Fruit fly (Drosophila melanogaster): ENCODE results near the gene RhoGAP16F.

The RhoGAP16F gene

dm6 chrX:18090333-18090732 is 2.6 kb upstream of the RhoGAP16F start, which contains the start of gene Swt1 (continued):
- TF ChIP-seq dysf (GFP tag; IDR thresholded peaks at IDR 0.05): no peak
- no peak for TF ChIP-seq vfl (GFP tag; optimal IDR thresholded peaks at IDR 0.05)
- TF ChIP-seq kah (GFP tag; optimal IDR thresholded peaks at IDR 0.05): no peak
- TF ChIP-seq sob (GFP tag; IDR thresholded peaks at IDR 0.05): no peak
- no peak for TF ChIP-seq cato (GFP tag; optimal IDR thresholded peaks at IDR 0.05; ENCODE audit: borderline replicate concordance)
- peak; percentile 94 for TF ChIP-seq CG34224 (GFP tag; IDR thresholded peaks at IDR 0.05; ENCODE audit: partially characterized antibody)
- TF ChIP-seq fd3F (GFP tag; optimal IDR thresholded peaks at IDR 0.05): no peak
- TF ChIP-seq CG10979 (tag; optimal IDR thresholded peaks at IDR 0.05): no peak
- peak; percentile 28; the same call in 1 of the 4 replicates for TF ChIP-seq chinmo (GFP tag; IDR thresholded peaks at IDR 0.05; ENCODE audit: partially characterized antibody)
- TF ChIP-seq Atf6 (GFP tag; IDR thresholded peaks at IDR 0.05): no peak
- TF ChIP-seq Hr51 (GFP tag; optimal IDR thresholded peaks at IDR 0.05): no peak
- peak; percentile 65 for TF ChIP-seq MBD-R2 (GFP tag; IDR thresholded peaks at IDR 0.05)
- TF ChIP-seq row (GFP tag; IDR thresholded peaks at IDR 0.05): peak; percentile 72
- peak; percentile 16 for TF ChIP-seq CG14710 (tag; optimal IDR thresholded peaks at IDR 0.05)
- TF ChIP-seq CG42726 (GFP tag; IDR thresholded peaks at IDR 0.05; ENCODE audit: partially characterized antibody): peak; percentile 85; the same call in 1 of the 2 replicates
- no peak for TF ChIP-seq Sox102F (GFP tag; optimal IDR thresholded peaks at IDR 0.05)
- peak; percentile 32 for TF ChIP-seq stwl (tag; optimal IDR thresholded peaks at IDR 0.05)
- no peak for TF ChIP-seq ind (GFP tag; optimal IDR thresholded peaks at IDR 0.05)
- TF ChIP-seq scrt (GFP tag; optimal IDR thresholded peaks at IDR 0.05): no peak
- peak; percentile 78 for TF ChIP-seq ato (GFP tag; IDR thresholded peaks at IDR 0.05; ENCODE audit: partially characterized antibody)
- peak; percentile 92 for TF ChIP-seq bbx (GFP tag; IDR thresholded peaks at IDR 0.05; ENCODE audit: partially characterized antibody)
- no peak for TF ChIP-seq fd96Cb (tag; optimal IDR thresholded peaks at IDR 0.05)
- peak; percentile 89 for TF ChIP-seq sna (GFP tag; IDR thresholded peaks at IDR 0.05; ENCODE audit: partially characterized antibody)
- TF ChIP-seq nerfin-2 (GFP tag; IDR thresholded peaks at IDR 0.05; ENCODE audit: partially characterized antibody): peak; percentile 75
- TF ChIP-seq Dll (GFP tag; IDR thresholded peaks at IDR 0.05; ENCODE audit: partially characterized antibody): peak; percentile 93
- TF ChIP-seq Dbx (GFP tag; IDR thresholded peaks at IDR 0.05): peak; percentile 36; the same call in 1 of the 3 replicates
- TF ChIP-seq zf30C (GFP tag; optimal IDR thresholded peaks at IDR 0.05): no peak
- no peak for TF ChIP-seq disco-r (GFP tag; optimal IDR thresholded peaks at IDR 0.05)
- TF ChIP-seq Hr78 (GFP tag; optimal IDR thresholded peaks at IDR 0.05): no peak
- peak; percentile 91 for TF ChIP-seq Opbp (GFP tag; IDR thresholded peaks at IDR 0.05; ENCODE audit: partially characterized antibody)
- no peak for TF ChIP-seq CG10565 (GFP tag; optimal IDR thresholded peaks at IDR 0.05)
- no peak for TF ChIP-seq pho (GFP tag; optimal IDR thresholded peaks at IDR 0.05)
- TF ChIP-seq CG7928 (GFP tag; optimal IDR thresholded peaks at IDR 0.05): no peak
- TF ChIP-seq CG2129 (GFP tag; IDR thresholded peaks at IDR 0.05; ENCODE audit: partially characterized antibody): peak; percentile 63
- no peak for TF ChIP-seq HLH54F (GFP tag; optimal IDR thresholded peaks at IDR 0.05)
- peak; percentile 18 for TF ChIP-seq nmo (GFP tag; optimal IDR thresholded peaks at IDR 0.05)
- peak; percentile 30 for TF ChIP-seq CG11504 (tag; optimal IDR thresholded peaks at IDR 0.05)
- TF ChIP-seq zfh2 (GFP tag; optimal IDR thresholded peaks at IDR 0.05): peak; percentile 4
- TF ChIP-seq CG4360 (GFP tag; IDR thresholded peaks at IDR 0.05): no peak
- TF ChIP-seq CG6791 (GFP tag; IDR thresholded peaks at IDR 0.05; ENCODE audit: partially characterized antibody): peak; percentile 95
- TF ChIP-seq kay (GFP tag; optimal IDR thresholded peaks at IDR 0.05): no peak
- no peak for TF ChIP-seq pum (GFP tag; optimal IDR thresholded peaks at IDR 0.05)
- peak; percentile 74 for TF ChIP-seq tna (GFP tag; IDR thresholded peaks at IDR 0.05; ENCODE audit: partially characterized antibody)
- peak; percentile 6 for TF ChIP-seq CoRest (tag; optimal IDR thresholded peaks at IDR 0.05)
- peak; percentile 52 for TF ChIP-seq sens (GFP tag)
- TF ChIP-seq knrl (GFP tag; IDR thresholded peaks at IDR 0.05; ENCODE audit: partially characterized antibody): peak; percentile 90
- TF ChIP-seq Scr (GFP tag; IDR thresholded peaks at IDR 0.05; ENCODE audit: partially characterized antibody): peak; percentile 92
- no peak for TF ChIP-seq bigmax (GFP tag; optimal IDR thresholded peaks at IDR 0.05)

Data from whole organism, embryonic.